Worm (Caenorhabditis elegans): ENCODE measurements around the gene W03A5.2.

W03A5.2 gene

ce11 chrIII:5423665-5424133 lies 17.9 kb downstream of the W03A5.2 start, which contains the start of gene dnj-24:
Gene dnj-24, minus strand, starts transcription at chrIII:5424083.
- TF ChIP-seq ceh-19 (GFP tag; optimal IDR thresholded peaks at IDR 0.05) = no peak
- TF ChIP-seq ceh-45 (GFP tag; IDR thresholded peaks at IDR 0.05) = no peak
- TF ChIP-seq pax-1 (tag; optimal IDR thresholded peaks at IDR 0.05) = peak; percentile 6

DNA sequence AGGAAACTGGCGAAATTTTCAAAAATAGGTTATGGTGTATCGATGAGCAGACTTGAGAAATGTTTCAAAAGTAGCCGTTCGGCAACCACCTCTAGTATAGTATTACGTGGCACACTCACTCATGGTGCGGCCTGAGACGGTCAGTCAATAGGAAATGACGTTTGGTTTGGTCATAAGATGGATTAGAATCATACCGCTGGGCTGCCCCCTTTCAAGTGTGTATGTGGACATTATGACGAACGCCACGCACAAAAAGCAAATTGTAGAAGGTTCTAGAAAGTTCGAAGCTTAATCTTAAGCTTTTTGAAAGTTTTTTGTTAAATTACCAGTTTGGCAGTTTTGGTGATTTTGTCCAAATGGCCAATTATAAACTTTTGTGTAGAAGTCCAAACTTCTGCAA lies 18.5 kb downstream of the W03A5.2 start:
- TF ChIP-seq nfya-1 (tag; optimal IDR thresholded peaks at IDR 0.05) (no peak), pax-1 (tag; optimal IDR thresholded peaks at IDR 0.05) (peak; percentile 80), ttx-3 (tag; optimal IDR thresholded peaks at IDR 0.05) (no peak), ceh-34 (tag; optimal IDR thresholded peaks at IDR 0.05) (no peak)

DNA sequence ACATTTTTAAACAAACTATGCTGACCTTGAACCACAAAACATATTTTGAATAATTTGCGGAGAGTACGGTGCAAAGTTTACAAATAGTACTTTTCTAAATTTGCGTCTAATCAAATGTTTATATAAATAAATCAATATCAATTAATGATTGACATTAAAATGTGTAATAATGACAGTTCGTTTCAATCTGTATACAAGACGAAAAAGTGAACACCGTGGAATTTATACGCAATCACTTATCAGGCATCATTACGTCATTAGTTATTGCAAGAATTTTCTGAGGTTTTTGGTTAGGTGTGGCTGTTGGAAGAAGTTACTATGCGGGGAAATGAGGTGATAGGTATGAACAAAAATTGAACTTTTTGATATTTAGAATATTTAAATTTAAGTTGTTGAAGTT lies 21.3 kb downstream of the W03A5.2 start:
- TF ChIP-seq rnt-1 (tag; optimal IDR thresholded peaks at IDR 0.05) (no peak), madf-2 (tag; optimal IDR thresholded peaks at IDR 0.05) (no peak), unc-86 (tag; optimal IDR thresholded peaks at IDR 0.05) (no peak), fkh-10 (GFP tag; optimal IDR thresholded peaks at IDR 0.05) (no peak), ceh-22 (tag; optimal IDR thresholded peaks at IDR 0.05) (no peak), pax-1 (tag; optimal IDR thresholded peaks at IDR 0.05) (no peak), ceh-2 (tag; optimal IDR thresholded peaks at IDR 0.05) (no peak), nhr-11 (tag; optimal IDR thresholded peaks at IDR 0.05) (no peak), ceh-48 (tag; optimal IDR thresholded peaks at IDR 0.05) (no peak), hlh-6 (tag; optimal IDR thresholded peaks at IDR 0.05) (no peak), C38D4.7 (GFP tag; optimal IDR thresholded peaks at IDR 0.05) (no peak), pqm-1 (tag; optimal IDR thresholded peaks at IDR 0.05) (no peak), lin-11 (tag; optimal IDR thresholded peaks at IDR 0.05) (no peak), fkh-6 (tag; optimal IDR thresholded peaks at IDR 0.05) (no peak), ceh-34 (tag; optimal IDR thresholded peaks at IDR 0.05) (no peak), hlh-30 (tag; optimal IDR thresholded peaks at IDR 0.05; ENCODE audit: insufficient read depth) (no peak), ceh-18 (tag; optimal IDR thresholded peaks at IDR 0.05) (no peak)

ce11 chrIII:5436306-5436705 lies 30.5 kb downstream of the W03A5.2 start:
- no peak for TF ChIP-seq fkh-10 (GFP tag; optimal IDR thresholded peaks at IDR 0.05)
- peak; percentile 11 for TF ChIP-seq tbx-2 (tag; optimal IDR thresholded peaks at IDR 0.05)

DNA sequence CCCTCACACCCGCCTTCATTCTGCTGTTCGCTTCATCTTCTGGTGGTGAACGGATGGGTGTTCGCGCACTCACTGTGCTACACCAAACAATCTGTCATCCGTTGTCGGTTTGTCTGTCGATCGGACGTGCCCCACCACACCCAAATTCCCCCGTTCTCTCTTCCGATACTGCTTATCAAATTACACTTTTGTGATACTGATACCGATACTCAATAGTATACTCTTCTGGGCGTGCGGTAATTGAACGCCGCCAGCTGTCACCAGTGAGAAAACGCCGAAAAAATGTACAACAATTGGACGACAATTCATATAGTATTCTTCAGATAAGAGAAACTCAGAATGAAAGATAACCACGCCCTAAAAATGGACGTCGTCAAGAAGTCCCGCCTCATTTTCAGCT lies 32.2 kb downstream of the W03A5.2 start:
- TF ChIP-seq pax-1 (tag; optimal IDR thresholded peaks at IDR 0.05) (no peak), fax-1 (tag; optimal IDR thresholded peaks at IDR 0.05) (no peak), hlh-15 (tag; optimal IDR thresholded peaks at IDR 0.05) (no peak), K02D7.2 (tag; optimal IDR thresholded peaks at IDR 0.05) (no peak), ceh-6 (GFP tag; optimal IDR thresholded peaks at IDR 0.05) (no peak), madf-2 (tag; optimal IDR thresholded peaks at IDR 0.05) (no peak), ceh-34 (tag; optimal IDR thresholded peaks at IDR 0.05) (peak; percentile 51), fkh-10 (GFP tag; optimal IDR thresholded peaks at IDR 0.05) (no peak), unc-55 (GFP tag; optimal IDR thresholded peaks at IDR 0.05) (peak; percentile 26), elt-2 (tag; optimal IDR thresholded peaks at IDR 0.05) (peak; percentile 13), unc-86 (tag; optimal IDR thresholded peaks at IDR 0.05) (no peak), nhr-11 (tag; optimal IDR thresholded peaks at IDR 0.05) (no peak), tbx-2 (tag; optimal IDR thresholded peaks at IDR 0.05) (no peak), ets-4 (tag; optimal IDR thresholded peaks at IDR 0.05) (no peak), lin-11 (tag; optimal IDR thresholded peaks at IDR 0.05) (no peak), pqm-1 (tag; optimal IDR thresholded peaks at IDR 0.05) (no peak), ttx-3 (tag; optimal IDR thresholded peaks at IDR 0.05) (no peak), nhr-232 (tag; optimal IDR thresholded peaks at IDR 0.05) (no peak), ztf-16 (tag; optimal IDR thresholded peaks at IDR 0.05) (no peak)

ce11 chrIII:5440540-5440939 lies 34.7 kb downstream of the W03A5.2 start, which contains the start of gene W03A5.6:
Gene W03A5.6, minus strand, starts transcription at chrIII:5440640.
- TF ChIP-seq pat-9 (tag; optimal IDR thresholded peaks at IDR 0.05) = no peak
- TF ChIP-seq fax-1 (tag; optimal IDR thresholded peaks at IDR 0.05) = no peak
- TF ChIP-seq T23F11.4 (GFP tag; optimal IDR thresholded peaks at IDR 0.05) = no peak
- TF ChIP-seq sdc-2 (tag; optimal IDR thresholded peaks at IDR 0.05) = no peak
- no peak for TF ChIP-seq ttx-3 (tag; optimal IDR thresholded peaks at IDR 0.05)
- TF ChIP-seq unc-86 (tag; optimal IDR thresholded peaks at IDR 0.05) = no peak
- no peak for TF ChIP-seq ceh-6 (GFP tag; optimal IDR thresholded peaks at IDR 0.05)
- TF ChIP-seq tbx-2 (tag; optimal IDR thresholded peaks at IDR 0.05) = no peak
- TF ChIP-seq fkh-10 (GFP tag; optimal IDR thresholded peaks at IDR 0.05) = no peak
- TF ChIP-seq hlh-30 (tag; optimal IDR thresholded peaks at IDR 0.05; ENCODE audit: insufficient read depth) = no peak
- TF ChIP-seq unc-3 (GFP tag; conservative IDR thresholded peaks at IDR 0.05) = no peak
- no peak for TF ChIP-seq unc-3 (tag; optimal IDR thresholded peaks at IDR 0.05)
- no peak for TF ChIP-seq hlh-8 (tag; optimal IDR thresholded peaks at IDR 0.05)
- no peak for TF ChIP-seq C08G9.2 (tag; optimal IDR thresholded peaks at IDR 0.05)
- no peak for TF ChIP-seq ceh-18 (tag; optimal IDR thresholded peaks at IDR 0.05)
- TF ChIP-seq pqm-1 (tag; optimal IDR thresholded peaks at IDR 0.05) = no peak
- TF ChIP-seq hlh-15 (tag; optimal IDR thresholded peaks at IDR 0.05) = no peak
